Worm (Caenorhabditis elegans): ENCODE measurements around the gene D1005.4.
A peak's percentile ranks its signal among the peaks of the same experiment; 100 is the strongest.

ce11 chrX:1524559-1524958, 38.9 kb upstream of the D1005.4 start:
- no peak for TF ChIP-seq daf-12 (tag; optimal IDR thresholded peaks at IDR 0.05)
- peak; percentile 59 for TF ChIP-seq nfya-1 (tag; optimal IDR thresholded peaks at IDR 0.05; ENCODE audit: insufficient read depth)
- no peak for TF ChIP-seq nhr-11 (tag; optimal IDR thresholded peaks at IDR 0.05)
- peak; percentile 84 for TF ChIP-seq lin-39 (tag; optimal IDR thresholded peaks at IDR 0.05)
- no peak for TF ChIP-seq zag-1 (tag; optimal IDR thresholded peaks at IDR 0.05)
- TF ChIP-seq mml-1 (tag; optimal IDR thresholded peaks at IDR 0.05) = no peak
- TF ChIP-seq egl-27 (tag; optimal IDR thresholded peaks at IDR 0.05) = no peak
- TF ChIP-seq snpc-4 (tag; optimal IDR thresholded peaks at IDR 0.05) = no peak
- TF ChIP-seq ztf-4 (tag; optimal IDR thresholded peaks at IDR 0.05) = no peak
- TF ChIP-seq unc-62 (GFP tag; optimal IDR thresholded peaks at IDR 0.05) = no peak
- no peak for TF ChIP-seq nhr-28 (tag; optimal IDR thresholded peaks at IDR 0.05)
- TF ChIP-seq fos-1 (tag; optimal IDR thresholded peaks at IDR 0.05) = no peak
- no peak for TF ChIP-seq aly-2 (tag; optimal IDR thresholded peaks at IDR 0.05)
